Fruit fly (Drosophila melanogaster) whole organism, embryonic: ENCODE measurements around the gene CG32708.

Experiments
- CG2889 ChIP-seq: fragments of 200-800 bp; sonication (Bioruptor generic); IDR thresholded peaks from 3 replicates; pipeline ENCODE4 v1.3.6; 2022; ENCODE audit warnings: missing biosample characterization, missing genetic modification characterization
- CG3838 ChIP-seq: fragments of 200-800 bp; sonication (Bioruptor generic); optimal IDR thresholded peaks from 3 replicates; lab custom pipeline; 2016; ENCODE audit warnings: missing biosample characterization, missing genetic modification characterization
- Jarid2 ChIP-seq: fragments of 200-800 bp; sonication (Bioruptor generic); optimal IDR thresholded peaks from 3 replicates; lab custom pipeline; 2017; ENCODE audit warnings: mild to moderate bottlenecking, missing biosample characterization, missing genetic modification reagents, missing genetic modification characterization
- NfI ChIP-seq: fragments of 200-800 bp; sonication (Bioruptor generic); optimal IDR thresholded peaks from 3 replicates; lab custom pipeline; 2018; ENCODE audit warnings: missing biosample characterization, mild to moderate bottlenecking, missing genetic modification characterization, moderate library complexity
- ase ChIP-seq: fragments of 200-800 bp; sonication (Bioruptor generic); IDR thresholded peaks from 3 replicates; pipeline ENCODE4 v1.3.6; 2022; ENCODE audit warnings: missing biosample characterization, missing genetic modification characterization

- no peak for TF ChIP-seq ase (GFP tag; lab: Robert Waterston, UW)
- no peak for TF ChIP-seq CG3838 (GFP tag; lab: Kevin White, UChicago)
- TF ChIP-seq Jarid2 (GFP tag; lab: Kevin White, UChicago): no peak
- TF ChIP-seq NfI (GFP tag; lab: Kevin White, UChicago): no peak
- TF ChIP-seq CG2889 (GFP tag; lab: Robert Waterston, UW): no peak
Observed at dm6 chrX:9089254-9090056, 3.7 kb downstream of the CG32708 start, which contains the start of gene CCT2.
